Worm (Caenorhabditis elegans) whole organism, L2 larva: Measurements from ENCODE around the gene F57C2.5.

ENCODE experiments used
- F13H6.1 ChIP-seq: sonication (generic microtip); optimal IDR thresholded peaks from 2 replicates; lab custom pipeline; 2016; ENCODE audit warnings: missing genetic modification characterization, missing compliant biosample characterization
- ama-1 ChIP-seq: fragments of 150-350 bp; optimal IDR thresholded peaks from 2 replicates; lab custom pipeline; 2018; ENCODE audit warnings: inconsistent platforms
- ceh-82 ChIP-seq: fragments of 150-350 bp; optimal IDR thresholded peaks from 2 replicates; lab custom pipeline; 2014; ENCODE audit warnings: missing biosample characterization, missing genetic modification characterization
- dmd-4 ChIP-seq: sonication (generic microtip); optimal IDR thresholded peaks from 2 replicates; lab custom pipeline; 2017; ENCODE audit warnings: missing biosample characterization, missing genetic modification characterization
- lin-13 ChIP-seq: fragments of 150-350 bp; optimal IDR thresholded peaks from 2 replicates; lab custom pipeline; 2014; ENCODE audit warnings: missing biosample characterization, missing genetic modification reagents, missing genetic modification characterization
- lin-39 ChIP-seq: fragments of 150-350 bp; optimal IDR thresholded peaks from 2 replicates; lab custom pipeline; 2014; ENCODE audit warnings: missing biosample characterization, missing genetic modification reagents, missing genetic modification characterization
- nhr-23 ChIP-seq: fragments of 150-350 bp; optimal IDR thresholded peaks from 2 replicates; lab custom pipeline; 2014; ENCODE audit warnings: missing biosample characterization, missing genetic modification reagents, missing genetic modification characterization
- zag-1 ChIP-seq: fragments of 150-350 bp; optimal IDR thresholded peaks from 2 replicates; lab custom pipeline; 2014; ENCODE audit warnings: missing biosample characterization, missing genetic modification characterization

ce11 chrII:14576429-14576828 lies 48.4 kb upstream of the F57C2.5 start, which contains the start of gene C01G12.13:
- TF ChIP-seq lin-13 (GFP tag; lab: Kevin White, UChicago): no peak
- no peak for TF ChIP-seq lin-39
- TF ChIP-seq ceh-82: no peak
- TF ChIP-seq ama-1 (lab: Kevin White, UChicago): no peak
- no peak for TF ChIP-seq dmd-4 (tag; lab: Kevin White, UChicago)
- no peak for TF ChIP-seq nhr-23 (tag; lab: Kevin White, UChicago)
- no peak for TF ChIP-seq F13H6.1 (tag; lab: Kevin White, UChicago)
- no peak for TF ChIP-seq zag-1 (tag; lab: Kevin White, UChicago)
